Fruit fly (Drosophila melanogaster) whole organism, adult: Measurements from ENCODE around the gene scpr-C.

Experiments used
- CG12768 ChIP-seq: fragments of 200-800 bp; sonication (Bioruptor generic); optimal IDR thresholded peaks from 2 replicates; lab custom pipeline; 2017; ENCODE audit warnings: missing biosample characterization, missing genetic modification characterization, mild to moderate bottlenecking, moderate library complexity, missing genetic modification reagents
- CG14711 ChIP-seq: fragments of 200-800 bp; sonication (Bioruptor generic); optimal IDR thresholded peaks from 2 replicates; lab custom pipeline; 2018; ENCODE audit warnings: missing biosample characterization, mild to moderate bottlenecking, missing genetic modification characterization, moderate library complexity
- CG1620 ChIP-seq: fragments of 200-800 bp; sonication (Bioruptor generic); optimal IDR thresholded peaks from 2 replicates; lab custom pipeline; 2016; ENCODE audit warnings: missing biosample characterization, missing genetic modification characterization
- CG33017 ChIP-seq: fragments of 200-800 bp; sonication (Bioruptor generic); optimal IDR thresholded peaks from 2 replicates; lab custom pipeline; 2018; ENCODE audit warnings: missing biosample characterization, mild to moderate bottlenecking, missing genetic modification characterization, moderate library complexity
- CG5204 ChIP-seq: fragments of 200-800 bp; sonication (Bioruptor generic); optimal IDR thresholded peaks from 2 replicates; lab custom pipeline; 2016; ENCODE audit warnings: missing biosample characterization, missing genetic modification characterization
- CG7045 ChIP-seq: fragments of 200-800 bp; sonication (Bioruptor generic); optimal IDR thresholded peaks from 2 replicates; lab custom pipeline; 2017; ENCODE audit warnings: missing biosample characterization, mild to moderate bottlenecking, missing genetic modification characterization
- Crg-1 ChIP-seq: fragments of 200-800 bp; sonication (Bioruptor generic); optimal IDR thresholded peaks from 2 replicates; lab custom pipeline; 2016; ENCODE audit warnings: missing biosample characterization, missing genetic modification characterization
- Hr96 ChIP-seq: fragments of 200-800 bp; sonication (Bioruptor generic); optimal IDR thresholded peaks from 2 replicates; lab custom pipeline; 2016; ENCODE audit warnings: missing biosample characterization, missing genetic modification characterization
- Mnt ChIP-seq: fragments of 200-800 bp; sonication (Bioruptor generic); optimal IDR thresholded peaks from 2 replicates; lab custom pipeline; 2016; ENCODE audit warnings: missing biosample characterization, mild to moderate bottlenecking, missing genetic modification characterization
- bab1 ChIP-seq: fragments of 200-800 bp; sonication (Bioruptor generic); optimal IDR thresholded peaks from 3 replicates; lab custom pipeline; 2019; ENCODE audit warnings: missing biosample characterization, mild to moderate bottlenecking, missing genetic modification characterization, moderate library complexity
- cic ChIP-seq: fragments of 200-800 bp; sonication (Bioruptor generic); optimal IDR thresholded peaks from 2 replicates; lab custom pipeline; 2017; ENCODE audit warnings: missing biosample characterization, mild to moderate bottlenecking, missing genetic modification characterization, moderate library complexity
- cnc ChIP-seq, 2 experiments: fragments of >200 bp; optimal IDR thresholded peaks; 2 replicates each; lab custom pipeline; 2017
- kay ChIP-seq: fragments of 200-800 bp; sonication (Bioruptor generic); peaks from one replicate; lab custom pipeline; 2016; ENCODE audit warnings: missing biosample characterization, missing genetic modification characterization, borderline replicate concordance
- ovo ChIP-seq: fragments of 200-800 bp; sonication (Bioruptor generic); optimal IDR thresholded peaks from 2 replicates; lab custom pipeline; 2016; ENCODE audit warnings: missing biosample characterization, missing genetic modification characterization
- pad ChIP-seq: fragments of 200-800 bp; sonication (Bioruptor generic); optimal IDR thresholded peaks from 3 replicates; lab custom pipeline; 2017; ENCODE audit warnings: missing biosample characterization, missing genetic modification characterization, mild to moderate bottlenecking, moderate library complexity, missing genetic modification reagents

scpr-C gene

dm6 chr3R:11272667-11273066, 47.3 kb downstream of the scpr-C start:
- TF ChIP-seq CG1620 (GFP tag; lab: Kevin White, UChicago), result no peak
- TF ChIP-seq CG5204 (GFP tag; lab: Kevin White, UChicago), result no peak
- TF ChIP-seq CG33017 (tag; lab: Kevin White, UChicago), result no peak
- TF ChIP-seq kay, result no peak
- no peak for TF ChIP-seq Hr96
- TF ChIP-seq pad (GFP tag; lab: Kevin White, UChicago), result no peak
- no peak for TF ChIP-seq cic
- no peak for TF ChIP-seq CG14711 (tag; lab: Kevin White, UChicago)
- no peak for TF ChIP-seq bab1 (GFP tag; lab: Kevin White, UChicago)
- TF ChIP-seq CG12768 (GFP tag; lab: Kevin White, UChicago), result no peak
- no peak for TF ChIP-seq ovo (GFP tag; lab: Kevin White, UChicago)
- no peak for TF ChIP-seq Crg-1 (GFP tag; lab: Kevin White, UChicago)
- TF ChIP-seq Mnt (GFP tag; lab: Kevin White, UChicago), result no peak
- no peak for TF ChIP-seq cnc (optimal IDR thresholded peaks at IDR 0.05; lab: Kevin White, UChicago)
- no peak for TF ChIP-seq CG7045 (GFP tag; lab: Kevin White, UChicago)
